Worm (Caenorhabditis elegans): ENCODE data around the gene mrp-5.

- TF ChIP-seq flt-1 (GFP tag; IDR thresholded peaks at IDR 0.05) (no peak), ztf-23 (GFP tag; IDR thresholded peaks at IDR 0.05) (no peak), ztf-29 (GFP tag; IDR thresholded peaks at IDR 0.05) (no peak)
Observed at ce11 chrX:14897192-14897591, 48.9 kb downstream of the mrp-5 start.
